Fruit fly (Drosophila melanogaster): ENCODE results near the gene Tom.

DNA sequence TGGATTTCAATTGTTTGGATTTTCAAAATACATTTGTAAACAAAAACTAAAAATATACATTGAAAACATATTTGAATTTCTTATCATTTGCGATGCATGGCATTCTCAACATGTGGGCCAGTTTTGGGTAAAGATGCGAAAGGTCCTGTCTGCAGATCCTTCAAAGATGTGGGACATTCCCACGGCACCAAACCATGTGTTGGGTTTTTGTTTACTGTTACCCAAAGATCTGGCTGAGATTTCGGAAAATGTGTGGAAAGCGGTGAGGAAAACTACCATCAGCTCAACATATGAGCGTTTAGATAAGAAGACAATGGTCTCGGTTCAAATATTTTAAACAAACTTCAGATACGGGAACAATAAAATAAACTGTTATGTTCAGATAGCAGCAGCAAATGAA is 6.9 kb downstream of the Tom start:
- TF ChIP-seq CG34367 (tag; optimal IDR thresholded peaks at IDR 0.05) (no peak), CG17806 (tag; optimal IDR thresholded peaks at IDR 0.05) (no peak), CG4496 (GFP tag; IDR thresholded peaks at IDR 0.05) (no peak), CG14655 (GFP tag; optimal IDR thresholded peaks at IDR 0.05) (no peak), CG9948 (tag; optimal IDR thresholded peaks at IDR 0.05) (no peak), gl (tag; optimal IDR thresholded peaks at IDR 0.05) (no peak), CG10348 (GFP tag; IDR thresholded peaks at IDR 0.05) (no peak), CG32121 (GFP tag; IDR thresholded peaks at IDR 0.05) (no peak), Snoo (tag; optimal IDR thresholded peaks at IDR 0.05) (no peak)
